Fruit fly (Drosophila melanogaster) whole organism, pupa: ENCODE measurements around the gene ATPsynepsilonL.
A peak's percentile ranks its signal among the peaks of the same experiment; 100 is the strongest.

Source experiments
- CG10348 ChIP-seq: fragments of 200-800 bp; sonication (Bioruptor generic); IDR thresholded peaks from 2 replicates; pipeline ENCODE4 v1.3.6; 2022; ENCODE audit warnings: missing biosample characterization, missing genetic modification characterization
- CG12605 ChIP-seq: fragments of 200-800 bp; sonication (Bioruptor generic); IDR thresholded peaks from 2 replicates; pipeline ENCODE4 v1.3.6; 2022; ENCODE audit warnings: missing biosample characterization, missing genetic modification characterization
- CG13204 ChIP-seq: fragments of 200-800 bp; sonication (Bioruptor generic); optimal IDR thresholded peaks from 2 replicates; lab custom pipeline; 2018; ENCODE audit warnings: missing biosample characterization, mild to moderate bottlenecking, missing genetic modification characterization, moderate library complexity
- CG14655 ChIP-seq: fragments of 200-800 bp; sonication (Bioruptor generic); optimal IDR thresholded peaks from 3 replicates; lab custom pipeline; 2017; ENCODE audit warnings: mild to moderate bottlenecking, missing biosample characterization, missing genetic modification reagents, missing genetic modification characterization
- CG15710 ChIP-seq: fragments of 200-800 bp; sonication (Bioruptor generic); optimal IDR thresholded peaks from 2 replicates; lab custom pipeline; 2018; ENCODE audit warnings: missing biosample characterization, mild to moderate bottlenecking, missing genetic modification characterization, moderate library complexity
- CG17806 ChIP-seq: fragments of 200-800 bp; sonication (Bioruptor generic); optimal IDR thresholded peaks from 2 replicates; lab custom pipeline; 2018; ENCODE audit warnings: missing biosample characterization, mild to moderate bottlenecking, missing genetic modification characterization, moderate library complexity
- CG32121 ChIP-seq: fragments of 200-800 bp; sonication (Bioruptor generic); IDR thresholded peaks from 2 replicates; pipeline ENCODE4 v1.3.6; 2022; ENCODE audit warnings: missing biosample characterization, missing genetic modification characterization
- CG34367 ChIP-seq: fragments of 200-800 bp; sonication (Bioruptor generic); optimal IDR thresholded peaks from 2 replicates; lab custom pipeline; 2018; ENCODE audit warnings: missing biosample characterization, mild to moderate bottlenecking, missing genetic modification characterization
- CG4496 ChIP-seq: fragments of 200-800 bp; sonication (Bioruptor generic); IDR thresholded peaks from 3 replicates; pipeline ENCODE4 v1.3.6; 2022; ENCODE audit warnings: missing biosample characterization, missing genetic modification characterization
- CG8159 ChIP-seq: fragments of 200-800 bp; sonication (Bioruptor generic); optimal IDR thresholded peaks from 3 replicates; lab custom pipeline; 2018; ENCODE audit warnings: missing biosample characterization, mild to moderate bottlenecking, missing genetic modification characterization, moderate library complexity
- CG8301 ChIP-seq: fragments of 200-800 bp; sonication (Bioruptor generic); optimal IDR thresholded peaks from 2 replicates; lab custom pipeline; 2018; ENCODE audit warnings: missing biosample characterization, mild to moderate bottlenecking, missing genetic modification characterization
- CG9948 ChIP-seq: fragments of 200-800 bp; sonication (Bioruptor generic); optimal IDR thresholded peaks from 2 replicates; lab custom pipeline; 2018; ENCODE audit warnings: missing biosample characterization, mild to moderate bottlenecking, missing genetic modification characterization, moderate library complexity
- D1 ChIP-seq: fragments of 200-800 bp; sonication (Bioruptor generic); optimal IDR thresholded peaks from 2 replicates; lab custom pipeline; 2018; ENCODE audit warnings: missing biosample characterization, mild to moderate bottlenecking, missing genetic modification characterization, moderate library complexity
- EcR ChIP-seq: fragments of 200-800 bp; sonication (Bioruptor generic); optimal IDR thresholded peaks from 3 replicates; lab custom pipeline; 2019; ENCODE audit warnings: missing biosample characterization, missing genetic modification characterization, mild to moderate bottlenecking, moderate library complexity, missing genetic modification reagents
- Ets98B ChIP-seq: fragments of 200-800 bp; sonication (Bioruptor generic); IDR thresholded peaks from 2 replicates; pipeline ENCODE4 v1.3.6; 2022; ENCODE audit warnings: missing biosample characterization, missing genetic modification characterization
- Pif1A ChIP-seq: fragments of 200-800 bp; sonication (Bioruptor generic); optimal IDR thresholded peaks from 3 replicates; lab custom pipeline; 2016; ENCODE audit warnings: missing biosample characterization, missing genetic modification characterization
- Pif1B ChIP-seq: fragments of 200-800 bp; sonication (Bioruptor generic); optimal IDR thresholded peaks from 3 replicates; lab custom pipeline; 2016; ENCODE audit warnings: missing biosample characterization, missing genetic modification characterization
- Snoo ChIP-seq: fragments of 200-800 bp; sonication (Bioruptor generic); optimal IDR thresholded peaks from 3 replicates; lab custom pipeline; 2017; ENCODE audit warnings: missing biosample characterization, mild to moderate bottlenecking, missing genetic modification characterization, inconsistent platforms
- fd96Ca ChIP-seq: fragments of 200-800 bp; sonication (Bioruptor generic); IDR thresholded peaks from 3 replicates; pipeline ENCODE4 v1.3.6; 2022; ENCODE audit warnings: missing biosample characterization, missing genetic modification characterization
- gl ChIP-seq: fragments of 200-800 bp; sonication (Bioruptor generic); optimal IDR thresholded peaks from 2 replicates; lab custom pipeline; 2018; ENCODE audit warnings: missing biosample characterization, mild to moderate bottlenecking, missing genetic modification characterization
- rn ChIP-seq: fragments of 200-800 bp; sonication (Bioruptor generic); IDR thresholded peaks from 2 replicates; pipeline ENCODE4 v1.3.6; 2022; ENCODE audit warnings: missing biosample characterization, missing genetic modification characterization

The ATPsynepsilonL gene

DNA sequence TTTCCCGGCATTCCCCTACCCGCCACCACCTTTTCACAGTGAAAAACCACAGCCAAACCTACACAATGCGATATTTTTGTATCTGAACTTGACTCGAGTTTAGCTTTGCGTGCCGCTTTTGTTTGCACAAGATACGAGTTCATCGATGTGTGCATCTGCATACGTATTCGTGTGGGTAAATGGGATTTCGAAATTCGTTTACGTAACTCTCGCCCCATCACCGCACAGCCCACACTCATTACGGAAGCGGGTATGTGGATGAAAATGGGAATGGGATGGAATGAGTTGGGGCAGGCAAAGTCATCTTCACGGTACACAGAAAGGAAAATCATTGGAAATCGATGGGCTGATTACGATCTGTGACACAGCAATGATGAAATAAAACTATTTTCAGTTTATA, 35.4 kb upstream of the ATPsynepsilonL start:
- TF ChIP-seq CG4496 (GFP tag; lab: Robert Waterston, UW) (no peak), CG32121 (GFP tag; lab: Robert Waterston, UW) (no peak), CG9948 (tag; lab: Kevin White, UChicago) (no peak), D1 (tag; lab: Kevin White, UChicago) (no peak), CG14655 (GFP tag; lab: Kevin White, UChicago) (no peak), CG12605 (no peak), EcR (GFP tag; lab: Kevin White, UChicago) (no peak), Pif1B (GFP tag; lab: Kevin White, UChicago) (no peak), Pif1A (GFP tag; lab: Kevin White, UChicago) (no peak), fd96Ca (GFP tag; lab: Robert Waterston, UW) (no peak), CG8159 (no peak), CG34367 (tag; lab: Kevin White, UChicago) (no peak), CG10348 (GFP tag; lab: Robert Waterston, UW) (no peak), Snoo (tag; lab: Kevin White, UChicago) (no peak), CG8301 (no peak), CG15710 (tag; lab: Kevin White, UChicago) (no peak), gl (tag; lab: Kevin White, UChicago) (no peak), rn (GFP tag; lab: Robert Waterston, UW) (no peak)

DNA sequence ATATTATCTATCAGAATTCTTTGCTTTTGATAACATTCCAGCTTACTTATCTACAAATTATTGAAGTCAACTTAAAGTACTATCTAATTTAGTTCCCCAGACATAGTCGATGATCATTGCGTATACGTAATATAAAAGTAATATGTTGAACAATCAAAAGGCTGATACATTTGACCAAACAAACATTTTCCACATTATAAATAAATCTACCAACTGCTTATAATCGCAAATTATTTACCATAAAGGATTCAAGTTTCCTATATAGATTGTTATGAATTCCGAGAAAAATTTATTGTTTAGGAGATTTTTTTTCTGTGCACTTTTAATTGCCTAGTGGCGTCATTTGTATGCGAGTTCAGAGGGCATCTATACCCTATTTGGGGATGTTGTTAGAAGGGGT, 34.9 kb upstream of the ATPsynepsilonL start:
- TF ChIP-seq CG17806 (no peak), CG34367 (tag; lab: Kevin White, UChicago) (no peak), CG9948 (tag; lab: Kevin White, UChicago) (peak; percentile 2)
- TF ChIP-seq, all 21 proteins: peak for 1

DNA sequence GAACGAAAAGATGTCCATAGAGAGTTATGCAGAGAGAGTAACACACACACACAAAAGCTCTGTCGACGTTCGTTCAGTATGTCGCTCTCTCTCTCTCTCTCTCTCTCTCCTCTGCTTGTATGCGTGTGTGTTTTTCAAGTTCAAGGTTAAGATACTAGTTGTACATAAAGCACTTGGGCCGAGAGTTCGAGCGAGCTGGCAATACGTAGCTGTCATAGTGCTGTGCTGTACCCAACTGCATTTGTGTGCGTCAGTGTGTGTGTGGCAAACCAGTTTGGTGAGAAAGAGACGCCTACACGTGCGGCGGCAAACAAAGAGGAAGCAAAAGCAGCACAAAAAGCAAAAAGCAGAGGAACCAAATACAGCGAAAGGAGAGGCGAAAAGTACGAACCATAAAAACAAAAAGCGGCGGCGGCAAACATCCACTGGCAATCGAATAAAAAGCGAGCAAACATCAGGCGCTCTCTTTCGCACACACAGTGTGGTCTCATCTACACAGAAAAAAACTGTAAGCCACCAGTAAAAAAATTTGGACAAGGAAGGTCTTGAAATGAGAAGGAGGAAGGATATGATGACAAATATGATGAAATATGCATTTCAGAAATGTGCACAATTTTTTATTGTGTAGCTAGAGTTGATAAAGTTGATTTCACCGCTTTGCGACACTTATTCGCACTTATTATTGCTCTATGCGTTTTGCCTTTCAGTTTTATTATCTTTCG, 34.2 kb upstream of the ATPsynepsilonL start:
- TF ChIP-seq Pif1B (GFP tag; lab: Kevin White, UChicago) (peak; percentile 90), CG8159 (peak; percentile 89), CG15710 (tag; lab: Kevin White, UChicago) (peak; percentile 89), CG4496 (GFP tag; lab: Robert Waterston, UW) (peak; percentile 93), CG13204 (GFP tag; lab: Kevin White, UChicago) (peak; percentile 65), Snoo (tag; lab: Kevin White, UChicago) (peak; percentile 70), EcR (GFP tag; lab: Kevin White, UChicago) (peak; percentile 92), Ets98B (GFP tag; lab: Robert Waterston, UW) (peak; percentile 81), CG14655 (GFP tag; lab: Kevin White, UChicago) (peak; percentile 83), Pif1A (GFP tag; lab: Kevin White, UChicago) (peak; percentile 96), fd96Ca (GFP tag; lab: Robert Waterston, UW) (peak; percentile 93), CG8301 (peak; percentile 78), CG32121 (GFP tag; lab: Robert Waterston, UW) (peak; percentile 85), D1 (tag; lab: Kevin White, UChicago) (peak; percentile 88), CG17806 (peak; percentile 91), CG34367 (tag; lab: Kevin White, UChicago) (peak; percentile 89), CG10348 (GFP tag; lab: Robert Waterston, UW) (peak; percentile 41; the same call in 1 of the 2 replicates), gl (tag; lab: Kevin White, UChicago) (peak; percentile 80), CG9948 (tag; lab: Kevin White, UChicago) (peak; percentile 91), rn (GFP tag; lab: Robert Waterston, UW) (peak; percentile 90), CG12605 (peak; percentile 77)

DNA sequence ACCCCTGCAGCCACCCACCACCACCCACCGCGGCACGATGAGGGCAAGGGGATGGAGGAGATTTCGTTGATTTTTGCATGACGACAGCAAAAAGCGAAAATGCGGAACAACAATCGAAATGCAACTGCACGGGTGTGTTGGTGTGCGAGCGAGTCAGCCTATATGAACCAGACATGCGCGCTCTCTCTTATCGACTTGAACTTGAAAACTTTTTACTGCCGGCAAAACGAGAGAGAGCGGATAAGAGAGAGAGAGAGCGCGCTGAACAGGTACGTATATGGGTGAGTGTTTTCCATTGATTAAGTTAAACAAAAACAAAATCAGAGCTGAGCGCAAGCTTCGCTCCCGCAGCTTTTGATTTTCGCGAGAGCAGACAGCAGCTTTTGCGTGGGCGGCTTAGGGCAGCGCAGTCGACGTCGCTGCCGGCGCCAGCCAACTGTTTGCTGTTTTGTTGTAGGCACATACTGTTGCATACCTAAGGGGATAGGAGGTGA, 32.4 kb upstream of the ATPsynepsilonL start:
- peak; percentile 35; the same call in 1 of the 2 replicates for TF ChIP-seq Ets98B (GFP tag; lab: Robert Waterston, UW)
- peak; percentile 54; the same call in 1 of the 3 replicates for TF ChIP-seq CG4496 (GFP tag; lab: Robert Waterston, UW)
- peak; percentile 23 for TF ChIP-seq Pif1B (GFP tag; lab: Kevin White, UChicago)
- no peak for TF ChIP-seq CG14655 (GFP tag; lab: Kevin White, UChicago)
- TF ChIP-seq EcR (GFP tag; lab: Kevin White, UChicago) = peak; percentile 84
- TF ChIP-seq Snoo (tag; lab: Kevin White, UChicago) = peak; percentile 17
- TF ChIP-seq, all 21 proteins: peak for 5

DNA sequence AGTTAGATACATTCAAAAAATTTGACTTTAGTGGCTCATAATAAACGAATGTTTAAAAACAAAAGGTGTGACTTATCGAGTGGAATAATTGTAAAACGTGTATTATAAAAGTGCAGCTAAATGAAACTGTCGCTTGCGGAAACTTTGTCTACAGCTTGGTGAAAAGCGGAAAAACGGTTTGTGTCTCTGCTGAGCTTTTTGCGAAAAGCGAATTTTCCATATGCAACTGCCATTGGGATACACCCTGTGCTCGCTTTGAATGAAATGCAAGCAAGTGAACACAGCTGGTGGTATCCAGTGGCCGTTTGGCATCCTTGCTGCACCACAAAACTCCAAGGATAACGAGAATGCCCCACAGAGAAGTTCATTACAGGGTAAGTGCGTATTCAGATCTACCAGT, 30.7 kb upstream of the ATPsynepsilonL start:
- no peak for TF ChIP-seq CG8159
- peak; percentile 31; the same call in 1 of the 3 replicates for TF ChIP-seq CG4496 (GFP tag; lab: Robert Waterston, UW)

DNA sequence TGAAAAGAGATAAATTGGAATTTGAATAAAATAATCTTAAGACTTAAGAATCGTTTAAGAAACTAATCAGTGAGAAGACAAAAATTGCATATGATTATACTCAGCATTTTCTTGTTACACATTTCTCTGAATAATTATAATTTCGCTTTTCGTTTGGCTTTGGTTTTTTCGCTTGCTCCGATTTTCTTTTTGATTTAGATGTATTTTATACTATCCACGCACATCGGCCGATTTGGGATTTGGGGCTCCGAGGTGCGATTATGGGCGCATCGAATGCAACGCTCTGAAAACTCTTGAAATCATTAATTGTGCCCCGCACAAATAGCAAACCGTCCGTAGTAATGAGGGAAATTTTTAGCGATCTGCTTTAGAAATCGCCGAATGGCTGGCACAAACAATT, 30.1 kb upstream of the ATPsynepsilonL start:
- TF ChIP-seq fd96Ca (GFP tag; lab: Robert Waterston, UW) (no peak), Pif1A (GFP tag; lab: Kevin White, UChicago) (no peak), CG12605 (no peak), CG17806 (no peak), Snoo (tag; lab: Kevin White, UChicago) (no peak), CG14655 (GFP tag; lab: Kevin White, UChicago) (no peak), EcR (GFP tag; lab: Kevin White, UChicago) (no peak), rn (GFP tag; lab: Robert Waterston, UW) (no peak), CG10348 (GFP tag; lab: Robert Waterston, UW) (no peak), CG13204 (GFP tag; lab: Kevin White, UChicago) (no peak), CG4496 (GFP tag; lab: Robert Waterston, UW) (no peak), CG32121 (GFP tag; lab: Robert Waterston, UW) (no peak), CG8159 (no peak), CG34367 (tag; lab: Kevin White, UChicago) (no peak), CG8301 (no peak)
